Worm (Caenorhabditis elegans) whole organism, L3 larva: Measurements from ENCODE around the gene F37C12.21.

Experiments
- elt-3 ChIP-seq, 3 experiments: fragments of 150-350 bp in 1 of 3; sonication (generic microtip) in 2 of 3; optimal IDR thresholded peaks; 2 replicates in 2 of 3; 4 replicates in 1 of 3; lab custom pipeline; 2014 to 2017; ENCODE audit warnings: missing biosample characterization in 3 of 3, missing genetic modification characterization in 3 of 3
- mdl-1 ChIP-seq: fragments of 150-350 bp; optimal IDR thresholded peaks from 2 replicates; lab custom pipeline; 2014; ENCODE audit warnings: missing biosample characterization, missing genetic modification characterization
- nhr-12 ChIP-seq: fragments of 150-350 bp; optimal IDR thresholded peaks from 2 replicates; lab custom pipeline; 2014; ENCODE audit warnings: missing biosample characterization, missing genetic modification characterization

DNA sequence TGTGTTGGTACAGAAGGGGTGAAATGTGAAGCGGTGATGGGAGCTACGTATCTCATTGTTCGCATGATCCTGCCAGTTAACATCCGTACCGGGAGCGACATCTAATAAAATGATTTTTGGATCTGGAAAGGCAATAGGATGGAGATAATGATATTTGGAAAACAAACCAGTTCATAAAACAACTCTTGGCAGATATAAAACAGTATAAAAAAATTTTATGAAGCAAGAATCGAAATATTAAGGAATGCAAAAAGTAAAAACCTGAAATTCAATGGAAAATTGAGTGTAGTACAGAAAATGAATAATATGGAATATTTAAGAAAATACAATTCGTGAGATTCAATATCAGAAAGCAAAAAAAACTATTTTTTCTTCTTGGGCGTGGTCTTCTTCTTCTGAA is 38.5 kb downstream of the F37C12.21 start, which contains the start of gene hsp-75:
- TF ChIP-seq mdl-1 (no peak), elt-3 (tag; optimal IDR thresholded peaks at IDR 0.05; lab: Kevin White, UChicago) (no peak), nhr-12 (tag; lab: Kevin White, UChicago) (no peak)
